Worm (Caenorhabditis elegans): ENCODE measurements around the gene sas-6.

sas-6 gene

ce11 chrIV:13788652-13789051, at the start of gene sas-6, which contains the start of gene Y45F10D.7:
Gene sas-6, minus strand, starts transcription at chrIV:13788731.
Gene Y45F10D.7, plus strand, starts transcription at chrIV:13788907.
- TF ChIP-seq nfya-1 (tag; optimal IDR thresholded peaks at IDR 0.05), result peak; percentile 80
- TF ChIP-seq lin-11 (tag; optimal IDR thresholded peaks at IDR 0.05), result no peak
- TF ChIP-seq eyg-1 (tag; optimal IDR thresholded peaks at IDR 0.05), result no peak
- peak; percentile 32 for TF ChIP-seq unc-86 (tag; optimal IDR thresholded peaks at IDR 0.05)
- TF ChIP-seq sox-2 (GFP tag; IDR thresholded peaks at IDR 0.05), result no peak
- TF ChIP-seq ceh-9 (tag; optimal IDR thresholded peaks at IDR 0.05), result no peak
- TF ChIP-seq K09A11.1 (tag; optimal IDR thresholded peaks at IDR 0.05; ENCODE audit: insufficient read depth), result no peak
- TF ChIP-seq elt-2 (tag; optimal IDR thresholded peaks at IDR 0.05), result peak; percentile 55
- TF ChIP-seq K02D7.2 (tag; optimal IDR thresholded peaks at IDR 0.05), result no peak
- no peak for TF ChIP-seq mec-3 (tag; optimal IDR thresholded peaks at IDR 0.05; ENCODE audit: borderline replicate concordance)
- no peak for TF ChIP-seq pros-1 (tag; optimal IDR thresholded peaks at IDR 0.05)
- peak; percentile 73 for TF ChIP-seq ref-2 (tag; optimal IDR thresholded peaks at IDR 0.05)
- TF ChIP-seq pha-2 (tag; optimal IDR thresholded peaks at IDR 0.05), result no peak
- TF ChIP-seq sdc-2 (tag; optimal IDR thresholded peaks at IDR 0.05), result no peak
- TF ChIP-seq hlh-8 (tag; optimal IDR thresholded peaks at IDR 0.05), result no peak
- peak; percentile 28 for TF ChIP-seq tbx-2 (tag; optimal IDR thresholded peaks at IDR 0.05)
- no peak for TF ChIP-seq pag-3 (tag; optimal IDR thresholded peaks at IDR 0.05; ENCODE audit: borderline replicate concordance)
- TF ChIP-seq fax-1 (tag; optimal IDR thresholded peaks at IDR 0.05), result no peak
- TF ChIP-seq hlh-6 (tag; optimal IDR thresholded peaks at IDR 0.05), result no peak
- TF ChIP-seq ceh-24 (tag; optimal IDR thresholded peaks at IDR 0.05), result no peak
- no peak for TF ChIP-seq syd-9 (tag; optimal IDR thresholded peaks at IDR 0.05)
- no peak for TF ChIP-seq unc-3 (GFP tag; conservative IDR thresholded peaks at IDR 0.05)
- no peak for TF ChIP-seq unc-3 (tag; optimal IDR thresholded peaks at IDR 0.05)
- no peak for TF ChIP-seq ceh-19 (GFP tag; optimal IDR thresholded peaks at IDR 0.05)
- TF ChIP-seq ceh-31 (tag; optimal IDR thresholded peaks at IDR 0.05), result peak; percentile 40
- no peak for TF ChIP-seq ahr-1 (tag; optimal IDR thresholded peaks at IDR 0.05)
- TF ChIP-seq che-1 (tag; optimal IDR thresholded peaks at IDR 0.05), result no peak
- no peak for TF ChIP-seq ceh-6 (GFP tag; optimal IDR thresholded peaks at IDR 0.05)
- no peak for TF ChIP-seq Y22D7AL.16 (tag; optimal IDR thresholded peaks at IDR 0.05)
- peak; percentile 23 for TF ChIP-seq dve-1 (tag; optimal IDR thresholded peaks at IDR 0.05)
- TF ChIP-seq ceh-34 (tag; optimal IDR thresholded peaks at IDR 0.05), result peak; percentile 37
- TF ChIP-seq lim-6 (tag; optimal IDR thresholded peaks at IDR 0.05), result no peak
- no peak for TF ChIP-seq pat-9 (tag; optimal IDR thresholded peaks at IDR 0.05)
- TF ChIP-seq npax-4 (tag; optimal IDR thresholded peaks at IDR 0.05), result peak; percentile 32
- no peak for TF ChIP-seq fkh-6 (tag; optimal IDR thresholded peaks at IDR 0.05)
- no peak for TF ChIP-seq ceh-48 (tag; optimal IDR thresholded peaks at IDR 0.05)
- TF ChIP-seq pax-1 (tag; optimal IDR thresholded peaks at IDR 0.05), result no peak
- TF ChIP-seq tbx-7 (tag; optimal IDR thresholded peaks at IDR 0.05), result no peak
- TF ChIP-seq F13H6.1 (tag; optimal IDR thresholded peaks at IDR 0.05), result no peak
- peak; percentile 15 for TF ChIP-seq C08G9.2 (tag; optimal IDR thresholded peaks at IDR 0.05)
- no peak for TF ChIP-seq nhr-232 (tag; optimal IDR thresholded peaks at IDR 0.05)
- no peak for TF ChIP-seq sox-4 (tag; optimal IDR thresholded peaks at IDR 0.05)
- no peak for TF ChIP-seq odd-2 (tag; optimal IDR thresholded peaks at IDR 0.05)
- TF ChIP-seq hlh-30 (tag; optimal IDR thresholded peaks at IDR 0.05; ENCODE audit: insufficient read depth), result no peak
- TF ChIP-seq T23F11.4 (GFP tag; optimal IDR thresholded peaks at IDR 0.05), result no peak
- no peak for TF ChIP-seq ets-4 (tag; optimal IDR thresholded peaks at IDR 0.05)
- TF ChIP-seq ztf-16 (tag; optimal IDR thresholded peaks at IDR 0.05), result no peak
- TF ChIP-seq ceh-2 (tag; optimal IDR thresholded peaks at IDR 0.05), result no peak
- TF ChIP-seq C38D4.7 (GFP tag; optimal IDR thresholded peaks at IDR 0.05), result no peak
- no peak for TF ChIP-seq ttx-3 (tag; optimal IDR thresholded peaks at IDR 0.05)
- TF ChIP-seq dmd-4 (tag; optimal IDR thresholded peaks at IDR 0.05; ENCODE audit: borderline replicate concordance), result no peak
- no peak for TF ChIP-seq hlh-15 (tag; optimal IDR thresholded peaks at IDR 0.05)
- TF ChIP-seq gmeb-2 (tag; optimal IDR thresholded peaks at IDR 0.05), result no peak
- no peak for TF ChIP-seq ceh-22 (tag; optimal IDR thresholded peaks at IDR 0.05)

All from whole organism, late embryonic.